Worm (Caenorhabditis elegans) whole organism, L1 larva: Measurements from ENCODE around the gene K06A9.3.

Experiments used
- C04F5.9 ChIP-seq: sonication (generic microtip); optimal IDR thresholded peaks from 2 replicates; lab custom pipeline; 2016; ENCODE audit warnings: missing genetic modification characterization, missing compliant biosample characterization
- aly-2 ChIP-seq: fragments of 150-350 bp; optimal IDR thresholded peaks from 2 replicates; lab custom pipeline; 2014; ENCODE audit warnings: missing biosample characterization, missing genetic modification characterization
- ama-1 ChIP-seq: fragments of 150-350 bp; optimal IDR thresholded peaks from 2 replicates; lab custom pipeline; 2014
- jun-1 ChIP-seq: fragments of 150-350 bp; optimal IDR thresholded peaks from 2 replicates; lab custom pipeline; 2014; ENCODE audit warnings: missing biosample characterization, missing genetic modification reagents, missing genetic modification characterization
- lin-14 ChIP-seq: fragments of 200-800 bp; sonication (Bioruptor generic); optimal IDR thresholded peaks from 2 replicates; lab custom pipeline; 2018; ENCODE audit warnings: mild to moderate bottlenecking, missing genetic modification characterization, moderate library complexity, missing compliant biosample characterization
- lin-39 ChIP-seq: fragments of 150-350 bp; optimal IDR thresholded peaks from 2 replicates; lab custom pipeline; 2014; ENCODE audit warnings: missing biosample characterization, missing genetic modification reagents, missing genetic modification characterization
- nhr-28 ChIP-seq: fragments of 150-350 bp; optimal IDR thresholded peaks from 2 replicates; lab custom pipeline; 2014; ENCODE audit warnings: missing biosample characterization, missing genetic modification characterization
- nhr-47 ChIP-seq: sonication (generic microtip); optimal IDR thresholded peaks from 2 replicates; lab custom pipeline; 2016; ENCODE audit warnings: mild to moderate bottlenecking, missing genetic modification characterization, moderate library complexity, missing compliant biosample characterization
- pag-3 ChIP-seq: sonication (generic microtip); optimal IDR thresholded peaks from 2 replicates; lab custom pipeline; 2017; ENCODE audit warnings: missing genetic modification characterization, mild to moderate bottlenecking, missing compliant biosample characterization, antibody characterized with exemption, borderline replicate concordance; ENCODE audit not compliant: insufficient read depth
- tbx-2 ChIP-seq: sonication (generic microtip); optimal IDR thresholded peaks from 2 replicates; lab custom pipeline; 2016; ENCODE audit warnings: missing genetic modification characterization, missing compliant biosample characterization
- ztf-4 ChIP-seq: fragments of 150-350 bp; optimal IDR thresholded peaks from 2 replicates; lab custom pipeline; 2014; ENCODE audit warnings: missing biosample characterization, missing genetic modification characterization

DNA sequence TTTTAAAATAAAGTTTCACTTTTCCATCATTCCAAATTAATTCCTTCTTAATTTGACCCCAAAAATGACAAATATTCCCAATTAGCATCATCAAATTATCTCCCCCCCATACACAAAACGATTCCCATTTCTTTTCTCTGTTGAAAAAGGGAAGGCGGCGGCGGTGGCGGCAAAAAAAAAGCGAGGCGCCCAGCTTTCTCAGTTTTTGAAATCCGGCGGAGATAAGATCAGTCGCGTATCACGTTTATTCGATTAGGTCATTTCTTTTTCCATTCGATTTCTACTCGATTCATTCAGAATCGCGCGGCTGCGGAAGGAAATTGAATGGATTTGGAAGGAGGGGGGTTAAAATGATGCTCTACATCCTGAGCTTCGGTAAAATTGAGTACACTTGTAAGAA, 48.8 kb upstream of the K06A9.3 start:
- TF ChIP-seq lin-39 (tag; lab: Kevin White, UChicago) (no peak), aly-2 (no peak), ztf-4 (tag; lab: Kevin White, UChicago) (no peak), tbx-2 (tag; lab: Kevin White, UChicago) (no peak), nhr-47 (no peak), ama-1 (lab: Kevin White, UChicago) (no peak), nhr-28 (tag; lab: Kevin White, UChicago) (no peak), pag-3 (tag; lab: Kevin White, UChicago) (no peak), C04F5.9 (tag; lab: Kevin White, UChicago) (no peak), jun-1 (tag; lab: Kevin White, UChicago) (no peak), lin-14 (GFP tag; lab: Kevin White, UChicago) (no peak)
